Worm (Caenorhabditis elegans) whole organism, L4 larva: ENCODE results near the gene zyg-12.

Experiments
- F49E8.2 ChIP-seq: sonication (generic microtip); optimal IDR thresholded peaks from 2 replicates; lab custom pipeline; 2016; ENCODE audit warnings: missing compliant biosample characterization, mild to moderate bottlenecking, missing genetic modification characterization, borderline replicate concordance
- T20F7.1 ChIP-seq: fragments of 200-800 bp; sonication (Bioruptor generic); optimal IDR thresholded peaks from 2 replicates; lab custom pipeline; 2018; ENCODE audit warnings: mild to moderate bottlenecking, missing genetic modification characterization, missing compliant biosample characterization
- ZK546.5 ChIP-seq, 2 experiments: sonication (generic microtip); optimal IDR thresholded peaks; 2 replicates each; lab custom pipeline; 2017; ENCODE audit warnings: missing biosample characterization in 2 of 2, missing genetic modification characterization in 2 of 2
- aly-2 ChIP-seq: sonication (generic microtip); optimal IDR thresholded peaks from 2 replicates; lab custom pipeline; 2018; ENCODE audit warnings: missing biosample characterization, missing genetic modification characterization
- ama-1 ChIP-seq: fragments of 150-350 bp; optimal IDR thresholded peaks from 2 replicates; lab custom pipeline; 2014; ENCODE audit warnings: inconsistent platforms, mixed read lengths
- ceh-32 ChIP-seq: sonication (generic microtip); optimal IDR thresholded peaks from 2 replicates; lab custom pipeline; 2016; ENCODE audit warnings: mild to moderate bottlenecking, missing genetic modification characterization, missing compliant biosample characterization; ENCODE audit not compliant: poor library complexity
- ceh-44 ChIP-seq: fragments of 200-800 bp; sonication (Bioruptor generic); IDR thresholded peaks from 2 replicates; pipeline ENCODE4 v1.3.6; 2022; ENCODE audit warnings: missing genetic modification reagents, missing genetic modification characterization, missing compliant biosample characterization
- ceh-62 ChIP-seq: sonication (generic microtip); optimal IDR thresholded peaks from 2 replicates; lab custom pipeline; 2017; ENCODE audit warnings: missing biosample characterization, missing genetic modification characterization
- ceh-82 ChIP-seq: sonication (generic microtip); optimal IDR thresholded peaks from 2 replicates; lab custom pipeline; 2017; ENCODE audit warnings: missing biosample characterization, missing genetic modification characterization
- ctbp-1 ChIP-seq: fragments of 200-800 bp; sonication (Bioruptor generic); IDR thresholded peaks from 2 replicates; pipeline ENCODE4 v1.3.6; 2022; ENCODE audit warnings: missing genetic modification reagents, missing genetic modification characterization, missing compliant biosample characterization
- daf-19 ChIP-seq: fragments of 200-800 bp; sonication (Bioruptor generic); conservative IDR thresholded peaks from 2 replicates; pipeline ENCODE4 v1.3.6; 2022; ENCODE audit warnings: missing genetic modification characterization, missing compliant biosample characterization
- daf-8 ChIP-seq: fragments of 200-800 bp; sonication (Bioruptor generic); IDR thresholded peaks from 2 replicates; pipeline ENCODE4 v1.3.6; 2022; ENCODE audit warnings: missing genetic modification characterization, missing compliant biosample characterization
- dmd-6 ChIP-seq: fragments of 200-800 bp; sonication (Bioruptor generic); IDR thresholded peaks from 2 replicates; pipeline ENCODE4 v1.3.6; 2022; ENCODE audit warnings: missing genetic modification reagents, missing genetic modification characterization, missing compliant biosample characterization
- dmd-9 ChIP-seq: fragments of 200-800 bp; sonication (Bioruptor generic); IDR thresholded peaks from 2 replicates; pipeline ENCODE4 v1.3.6; 2022; ENCODE audit warnings: missing genetic modification reagents, missing genetic modification characterization, missing compliant biosample characterization
- egl-27 ChIP-seq: sonication (generic microtip); optimal IDR thresholded peaks from 3 replicates; lab custom pipeline; 2017; ENCODE audit warnings: missing biosample characterization, missing genetic modification reagents, missing genetic modification characterization
- egl-43 ChIP-seq: fragments of 200-800 bp; sonication (Bioruptor generic); IDR thresholded peaks from 2 replicates; pipeline ENCODE4 v1.3.6; 2022; ENCODE audit warnings: missing genetic modification reagents, missing genetic modification characterization, missing compliant biosample characterization
- hlh-11 ChIP-seq: fragments of 200-800 bp; sonication (Bioruptor generic); optimal IDR thresholded peaks from 2 replicates; lab custom pipeline; 2018; ENCODE audit warnings: mild to moderate bottlenecking, missing genetic modification characterization, missing compliant biosample characterization
- hmg-1.1 ChIP-seq: fragments of 200-800 bp; sonication (Bioruptor generic); IDR thresholded peaks from 2 replicates; pipeline ENCODE4 v1.3.6; 2022; ENCODE audit warnings: missing genetic modification reagents, missing genetic modification characterization, missing compliant biosample characterization
- jun-1 ChIP-seq: fragments of 150-350 bp; optimal IDR thresholded peaks from 2 replicates; lab custom pipeline; 2014; ENCODE audit warnings: missing biosample characterization, missing genetic modification reagents, missing genetic modification characterization
- lim-7 ChIP-seq: fragments of 200-800 bp; sonication (Bioruptor generic); IDR thresholded peaks from 2 replicates; pipeline ENCODE4 v1.3.6; 2022; ENCODE audit warnings: missing genetic modification characterization, missing compliant biosample characterization
- lin-1 ChIP-seq: fragments of 200-800 bp; sonication (Bioruptor generic); IDR thresholded peaks from 2 replicates; pipeline ENCODE4 v1.3.6; 2022; ENCODE audit warnings: missing genetic modification reagents, missing genetic modification characterization, missing compliant biosample characterization
- lin-13 ChIP-seq: fragments of 150-350 bp; optimal IDR thresholded peaks from 2 replicates; lab custom pipeline; 2014; ENCODE audit warnings: missing biosample characterization, missing genetic modification reagents, missing genetic modification characterization
- lin-29 ChIP-seq: fragments of 200-800 bp; sonication (Bioruptor generic); IDR thresholded peaks from 2 replicates; pipeline ENCODE4 v1.3.6; 2022; ENCODE audit warnings: missing genetic modification reagents, missing genetic modification characterization, missing compliant biosample characterization
- lir-3 ChIP-seq: sonication (generic microtip); optimal IDR thresholded peaks from 2 replicates; lab custom pipeline; 2016; ENCODE audit warnings: mild to moderate bottlenecking, missing genetic modification characterization, missing compliant biosample characterization
- madf-9 ChIP-seq: fragments of 200-800 bp; sonication (Bioruptor generic); conservative IDR thresholded peaks from 2 replicates; pipeline ENCODE4 v1.3.6; 2022; ENCODE audit warnings: missing genetic modification reagents, missing genetic modification characterization, missing compliant biosample characterization
- mdl-1 ChIP-seq, 2 experiments: fragments of 150-350 bp in 1 of 2; sonication (generic microtip) in 1 of 2; optimal IDR thresholded peaks; 2 replicates each; lab custom pipeline; 2014 to 2017; ENCODE audit warnings: missing biosample characterization in 2 of 2, missing genetic modification characterization in 2 of 2
- mdt-29 ChIP-seq: fragments of 200-800 bp; sonication (Bioruptor generic); IDR thresholded peaks from 2 replicates; pipeline ENCODE4 v1.3.6; 2022; ENCODE audit warnings: missing genetic modification reagents, missing genetic modification characterization, missing compliant biosample characterization
- mxl-2 ChIP-seq: fragments of 200-800 bp; sonication (Bioruptor generic); conservative IDR thresholded peaks from 2 replicates; pipeline ENCODE4 v1.3.6; 2022; ENCODE audit warnings: missing genetic modification reagents, missing genetic modification characterization, missing compliant biosample characterization
- mxl-3 ChIP-seq: fragments of 200-800 bp; sonication (Bioruptor generic); optimal IDR thresholded peaks from 2 replicates; lab custom pipeline; 2018; ENCODE audit warnings: mild to moderate bottlenecking, missing genetic modification characterization, missing compliant biosample characterization
- nhr-25 ChIP-seq: sonication (generic microtip); optimal IDR thresholded peaks from 2 replicates; lab custom pipeline; 2017; ENCODE audit warnings: missing genetic modification characterization, mild to moderate bottlenecking, missing compliant biosample characterization, antibody characterized with exemption, moderate library complexity, borderline replicate concordance; ENCODE audit not compliant: insufficient read depth
- nhr-28 ChIP-seq: fragments of 150-350 bp; optimal IDR thresholded peaks from 2 replicates; lab custom pipeline; 2014; ENCODE audit warnings: missing biosample characterization, missing genetic modification characterization
- nhr-41 ChIP-seq: fragments of 200-800 bp; sonication (Bioruptor generic); IDR thresholded peaks from 2 replicates; pipeline ENCODE4 v1.3.6; 2022; ENCODE audit warnings: missing genetic modification reagents, missing genetic modification characterization, missing compliant biosample characterization
- nhr-42 ChIP-seq: fragments of 200-800 bp; sonication (Bioruptor generic); IDR thresholded peaks from 2 replicates; pipeline ENCODE4 v1.3.6; 2022; ENCODE audit warnings: missing genetic modification characterization, missing compliant biosample characterization
- nhr-48 ChIP-seq: sonication (generic microtip); optimal IDR thresholded peaks from 2 replicates; lab custom pipeline; 2016; ENCODE audit warnings: mild to moderate bottlenecking, missing genetic modification characterization, missing compliant biosample characterization
- php-3 ChIP-seq: fragments of 200-800 bp; sonication (Bioruptor generic); IDR thresholded peaks from 2 replicates; pipeline ENCODE4 v1.3.6; 2022; ENCODE audit warnings: missing genetic modification reagents, missing genetic modification characterization, missing compliant biosample characterization
- rbr-2 ChIP-seq: sonication (generic microtip); optimal IDR thresholded peaks from 2 replicates; lab custom pipeline; 2016; ENCODE audit warnings: missing genotype, missing genetic modification characterization, missing compliant biosample characterization
- saeg-2 ChIP-seq: fragments of 200-800 bp; sonication (Bioruptor generic); IDR thresholded peaks from 2 replicates; pipeline ENCODE4 v1.3.6; 2022; ENCODE audit warnings: missing genetic modification reagents, missing genetic modification characterization, missing compliant biosample characterization
- skn-1 ChIP-seq: fragments of 150-350 bp; optimal IDR thresholded peaks from 2 replicates; lab custom pipeline; 2014; ENCODE audit warnings: missing biosample characterization, missing genetic modification characterization
- spr-3 ChIP-seq: fragments of 200-800 bp; sonication (Bioruptor generic); optimal IDR thresholded peaks from 2 replicates; lab custom pipeline; 2018; ENCODE audit warnings: mild to moderate bottlenecking, missing genetic modification characterization, missing compliant biosample characterization
- unc-130 ChIP-seq: sonication (generic microtip); optimal IDR thresholded peaks from 2 replicates; lab custom pipeline; 2016; ENCODE audit warnings: missing genetic modification reagents, missing genetic modification characterization, missing compliant biosample characterization
- unc-62 ChIP-seq, 3 experiments: fragments of 150-350 bp in 1 of 3; sonication (generic microtip); optimal IDR thresholded peaks in 2 of 3; peaks in 1 of 3; 1 replicate in 1 of 3; 2 replicates in 2 of 3; lab custom pipeline; 2014 to 2017; ENCODE audit warnings: missing biosample characterization in 3 of 3, missing genetic modification characterization in 3 of 3, missing genetic modification reagents in 3 of 3, missing genotype in 1 of 3
- zfp-3 ChIP-seq: fragments of 200-800 bp; sonication (Bioruptor generic); conservative IDR thresholded peaks from 2 replicates; pipeline ENCODE4 v1.3.6; 2022; ENCODE audit warnings: missing genetic modification reagents, missing genetic modification characterization, missing compliant biosample characterization
- zip-2 ChIP-seq: fragments of 150-350 bp; optimal IDR thresholded peaks from 2 replicates; lab custom pipeline; 2014; ENCODE audit warnings: missing biosample characterization, missing genetic modification characterization

The zyg-12 gene

ce11 chrII:4941541-4942206 is 8.0 kb upstream of the zyg-12 start, which contains the start of gene ZK546.19 (continued):
- no peak for TF ChIP-seq jun-1 (tag; lab: Kevin White, UChicago)
- no peak for TF ChIP-seq nhr-48 (tag; lab: Kevin White, UChicago)
- no peak for TF ChIP-seq hmg-1.1 (GFP tag; lab: Robert Waterston, UW)
- TF ChIP-seq ZK546.5 (tag; optimal IDR thresholded peaks at IDR 0.05; lab: Kevin White, UChicago) = no peak
- TF ChIP-seq skn-1 = no peak
- no peak for TF ChIP-seq aly-2 (tag; lab: Kevin White, UChicago)
- TF ChIP-seq mdt-29 (GFP tag; lab: Robert Waterston, UW) = no peak
- TF ChIP-seq egl-27 = no peak
- TF ChIP-seq mxl-2 = no peak
- TF ChIP-seq mxl-3 = no peak
- peak; percentile 68 for TF ChIP-seq php-3 (GFP tag; lab: Robert Waterston, UW)
- TF ChIP-seq nhr-41 (GFP tag; lab: Robert Waterston, UW) = no peak
- TF ChIP-seq egl-43 (GFP tag; lab: Robert Waterston, UW) = no peak
- no peak for TF ChIP-seq ceh-32 (tag; lab: Kevin White, UChicago)
- TF ChIP-seq dmd-9 = no peak
- TF ChIP-seq dmd-6 (GFP tag; lab: Robert Waterston, UW) = no peak; the same call in 1 of the 2 replicates
- TF ChIP-seq lin-13 (GFP tag; lab: Kevin White, UChicago) = no peak
- TF ChIP-seq lir-3 (tag; lab: Kevin White, UChicago) = no peak
- TF ChIP-seq ctbp-1 (GFP tag; lab: Robert Waterston, UW) = no peak
- TF ChIP-seq saeg-2 = no peak
- TF ChIP-seq spr-3 = no peak
- no peak for TF ChIP-seq nhr-42
- no peak for TF ChIP-seq daf-19 (GFP tag; lab: Robert Waterston, UW)
- no peak for TF ChIP-seq lin-1 (GFP tag; lab: Robert Waterston, UW)
- no peak for TF ChIP-seq nhr-25
- no peak for TF ChIP-seq F49E8.2 (tag; lab: Kevin White, UChicago)
- no peak for TF ChIP-seq mdl-1 (tag; optimal IDR thresholded peaks at IDR 0.05; lab: Kevin White, UChicago)
- no peak for TF ChIP-seq ceh-62 (tag; lab: Kevin White, UChicago)
- TF ChIP-seq daf-8 (GFP tag; lab: Robert Waterston, UW) = no peak
- TF ChIP-seq ceh-82 (tag; lab: Kevin White, UChicago) = no peak
- no peak for TF ChIP-seq zip-2 (tag; lab: Kevin White, UChicago)
- no peak for TF ChIP-seq unc-130 (GFP tag; lab: Kevin White, UChicago)
- TF ChIP-seq T20F7.1 (GFP tag; lab: Kevin White, UChicago) = peak; percentile 21
- TF ChIP-seq nhr-28 (tag; lab: Kevin White, UChicago) = peak; percentile 41
- TF ChIP-seq lin-29 (GFP tag; lab: Robert Waterston, UW) = no peak
- no peak for TF ChIP-seq unc-62 (GFP tag; optimal IDR thresholded peaks at IDR 0.05 in 1 of 2; lab: Kevin White, UChicago)
- no peak for TF ChIP-seq unc-62 (tag; optimal IDR thresholded peaks at IDR 0.05; lab: Kevin White, UChicago)
- no peak for TF ChIP-seq zfp-3
- TF ChIP-seq ama-1 (lab: Kevin White, UChicago) = peak; percentile 27
- no peak for TF ChIP-seq lim-7 (GFP tag; lab: Robert Waterston, UW)
- TF ChIP-seq hlh-11 (tag; lab: Kevin White, UChicago) = peak; percentile 5
- TF ChIP-seq madf-9 (GFP tag; lab: Robert Waterston, UW) = no peak
- TF ChIP-seq rbr-2 = no peak
- TF ChIP-seq ceh-44 (GFP tag; lab: Robert Waterston, UW) = no peak
